Worm (Caenorhabditis elegans): ENCODE measurements around the gene T21C9.11.

DNA sequence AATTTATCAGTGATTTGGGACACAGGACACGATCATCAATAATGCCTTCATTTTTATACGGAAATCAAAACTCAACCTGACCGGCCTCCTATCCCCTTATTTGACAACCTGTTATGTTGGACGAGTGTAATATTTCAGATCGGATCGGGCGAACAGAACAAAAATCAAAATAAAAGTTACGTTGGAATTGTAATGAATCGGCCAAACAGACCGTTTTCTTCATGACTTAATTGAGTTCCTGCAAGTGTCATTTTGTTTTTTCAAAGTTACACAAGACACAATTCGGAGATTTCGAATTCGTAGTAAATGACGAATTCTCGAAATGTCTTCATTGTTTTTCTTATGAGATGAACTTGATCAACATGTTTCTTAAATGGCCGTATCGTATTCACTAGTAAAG lies 39.5 kb downstream of the T21C9.11 start, which contains the start of gene F32G8.3:
- TF ChIP-seq him-1 (tag; optimal IDR thresholded peaks at IDR 0.05) (no peak), W03F9.2 (tag; optimal IDR thresholded peaks at IDR 0.05) (no peak)

All from whole organism, L4/young adult.